Worm (Caenorhabditis elegans) whole organism, mixed stage, embryonic: ENCODE data around the gene ZC84.7.

Experiments
- M03D4.4 ChIP-seq: sonication (generic microtip); optimal IDR thresholded peaks from 2 replicates; lab custom pipeline; 2017; ENCODE audit warnings: mild to moderate bottlenecking, missing genetic modification characterization, missing compliant biosample characterization
- blmp-1 ChIP-seq: fragments of 150-350 bp; optimal IDR thresholded peaks from 2 replicates; lab custom pipeline; 2014; ENCODE audit warnings: missing biosample characterization, missing genetic modification characterization
- ceh-39 ChIP-seq: fragments of 150-350 bp; optimal IDR thresholded peaks from 2 replicates; lab custom pipeline; 2014; ENCODE audit warnings: missing biosample characterization, missing genetic modification characterization
- ceh-43 ChIP-seq: fragments of 200-800 bp; sonication (Bioruptor generic); optimal IDR thresholded peaks from 2 replicates; lab custom pipeline; 2018; ENCODE audit warnings: mild to moderate bottlenecking, missing genetic modification characterization, moderate library complexity, missing compliant biosample characterization
- ceh-83 ChIP-seq: fragments of 200-800 bp; sonication (Bioruptor generic); optimal IDR thresholded peaks from 2 replicates; lab custom pipeline; 2018; ENCODE audit warnings: mild to moderate bottlenecking, missing genetic modification characterization, missing compliant biosample characterization
- ces-1 ChIP-seq: fragments of 150-350 bp; optimal IDR thresholded peaks from 2 replicates; lab custom pipeline; 2014; ENCODE audit warnings: missing biosample characterization, missing genetic modification reagents, missing genetic modification characterization
- cnd-1 ChIP-seq: fragments of 200-800 bp; sonication (Bioruptor generic); optimal IDR thresholded peaks from 2 replicates; lab custom pipeline; 2018; ENCODE audit warnings: mild to moderate bottlenecking, missing genetic modification characterization, missing compliant biosample characterization
- drap-1 ChIP-seq: fragments of 200-800 bp; sonication (Bioruptor generic); optimal IDR thresholded peaks from 3 replicates; lab custom pipeline; 2018; ENCODE audit warnings: mild to moderate bottlenecking, missing genetic modification characterization, missing compliant biosample characterization
- elt-1 ChIP-seq: sonication (generic microtip); optimal IDR thresholded peaks from 2 replicates; lab custom pipeline; 2017; ENCODE audit warnings: missing genetic modification characterization, mild to moderate bottlenecking, missing compliant biosample characterization, antibody characterized with exemption, moderate library complexity, borderline replicate concordance; ENCODE audit not compliant: insufficient read depth
- elt-3 ChIP-seq: fragments of 150-350 bp; optimal IDR thresholded peaks from 2 replicates; lab custom pipeline; 2014; ENCODE audit warnings: missing biosample characterization, missing genetic modification characterization
- flh-1 ChIP-seq: fragments of 200-800 bp; sonication (Bioruptor generic); optimal IDR thresholded peaks from 2 replicates; lab custom pipeline; 2018; ENCODE audit warnings: mild to moderate bottlenecking, missing genetic modification characterization, moderate library complexity, missing compliant biosample characterization
- ham-2 ChIP-seq: fragments of 200-800 bp; sonication (Bioruptor generic); optimal IDR thresholded peaks from 2 replicates; lab custom pipeline; 2018; ENCODE audit warnings: mild to moderate bottlenecking, missing genetic modification characterization, missing compliant biosample characterization
- hlh-1 ChIP-seq: fragments of 150-350 bp; optimal IDR thresholded peaks from 2 replicates; lab custom pipeline; 2014; ENCODE audit warnings: missing biosample characterization, missing genetic modification reagents, missing genetic modification characterization
- lin-32 ChIP-seq: fragments of 200-800 bp; sonication (Bioruptor generic); optimal IDR thresholded peaks from 2 replicates; lab custom pipeline; 2018; ENCODE audit warnings: mild to moderate bottlenecking, missing genetic modification characterization, missing compliant biosample characterization
- lsy-2 ChIP-seq: fragments of 150-350 bp; optimal IDR thresholded peaks from 2 replicates; lab custom pipeline; 2014; ENCODE audit warnings: missing biosample characterization, missing genetic modification characterization
- mab-5 ChIP-seq: fragments of 150-350 bp; optimal IDR thresholded peaks from 2 replicates; lab custom pipeline; 2014; ENCODE audit warnings: missing biosample characterization, missing genetic modification characterization
- mep-1 ChIP-seq: fragments of 150-350 bp; optimal IDR thresholded peaks from 2 replicates; lab custom pipeline; 2017; ENCODE audit warnings: missing biosample characterization, missing genetic modification reagents, missing genetic modification characterization, inconsistent platforms
- mls-2 ChIP-seq: sonication (generic microtip); optimal IDR thresholded peaks from 2 replicates; lab custom pipeline; 2016; ENCODE audit warnings: mild to moderate bottlenecking, missing genetic modification characterization, moderate library complexity, missing compliant biosample characterization
- nhr-12 ChIP-seq: fragments of 150-350 bp; optimal IDR thresholded peaks from 2 replicates; lab custom pipeline; 2014; ENCODE audit warnings: missing biosample characterization, missing genetic modification characterization
- nhr-2 ChIP-seq: fragments of 150-350 bp; optimal IDR thresholded peaks from 2 replicates; lab custom pipeline; 2014; ENCODE audit warnings: missing biosample characterization, missing genetic modification characterization
- nhr-237 ChIP-seq: fragments of 150-350 bp; optimal IDR thresholded peaks from 2 replicates; lab custom pipeline; 2014; ENCODE audit warnings: missing biosample characterization, missing genetic modification characterization
- nhr-28 ChIP-seq: fragments of 150-350 bp; optimal IDR thresholded peaks from 2 replicates; lab custom pipeline; 2014; ENCODE audit warnings: missing biosample characterization, missing genetic modification characterization
- nhr-76 ChIP-seq: sonication (generic microtip); optimal IDR thresholded peaks from 2 replicates; lab custom pipeline; 2017; ENCODE audit warnings: missing biosample characterization, missing genetic modification characterization
- pha-4 ChIP-seq: fragments of 150-350 bp; optimal IDR thresholded peaks from 2 replicates; lab custom pipeline; 2018; ENCODE audit warnings: missing biosample characterization, missing genetic modification reagents, missing genetic modification characterization
- sem-2 ChIP-seq: fragments of 200-800 bp; sonication (Bioruptor generic); optimal IDR thresholded peaks from 2 replicates; lab custom pipeline; 2018; ENCODE audit warnings: mild to moderate bottlenecking, missing genetic modification characterization, missing compliant biosample characterization
- snpc-4 ChIP-seq: fragments of 150-350 bp; optimal IDR thresholded peaks from 2 replicates; lab custom pipeline; 2014; ENCODE audit warnings: missing biosample characterization, missing genetic modification characterization
- sptf-1 ChIP-seq: sonication (generic microtip); optimal IDR thresholded peaks from 2 replicates; lab custom pipeline; 2017; ENCODE audit warnings: mild to moderate bottlenecking, missing genetic modification characterization, moderate library complexity, missing compliant biosample characterization
- unc-120 ChIP-seq: sonication (generic microtip); optimal IDR thresholded peaks from 2 replicates; lab custom pipeline; 2017; ENCODE audit warnings: missing genetic modification characterization, missing compliant biosample characterization; ENCODE audit not compliant: poor library complexity, severe bottlenecking
- unc-39 ChIP-seq: fragments of 150-350 bp; optimal IDR thresholded peaks from 2 replicates; lab custom pipeline; 2014; ENCODE audit warnings: missing biosample characterization, missing genetic modification characterization
- unc-62 ChIP-seq: fragments of 150-350 bp; optimal IDR thresholded peaks from 2 replicates; lab custom pipeline; 2014; ENCODE audit warnings: missing biosample characterization, missing genetic modification reagents, missing genetic modification characterization
- ztf-11 ChIP-seq: fragments of 150-350 bp; optimal IDR thresholded peaks from 2 replicates; lab custom pipeline; 2014; ENCODE audit warnings: missing biosample characterization, missing genetic modification characterization

The ZC84.7 gene

DNA sequence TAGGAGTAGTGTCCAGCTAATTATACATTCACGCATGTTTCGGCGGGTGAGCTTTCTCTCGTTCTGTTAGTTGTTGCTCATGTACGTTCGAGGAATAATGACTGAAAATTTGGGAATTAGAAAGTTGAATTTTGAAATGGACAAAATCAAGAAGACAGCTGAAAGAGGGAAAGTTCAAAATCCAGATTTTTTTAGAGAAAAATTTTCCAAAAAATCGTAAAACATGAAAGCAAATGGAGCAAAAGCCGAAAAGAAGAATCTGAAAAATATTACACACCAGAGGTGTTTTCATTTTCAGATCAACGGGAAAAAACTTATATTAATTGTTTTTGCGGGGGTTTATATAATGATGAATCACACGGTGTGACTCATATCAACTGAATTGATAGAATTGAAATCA lies 13.1 kb upstream of the ZC84.7 start, which contains the start of gene ina-1:
Gene ina-1 (minus strand): TSS at position 101 of the 400 bp plus-strand sequence.
- TF ChIP-seq elt-1 (tag; lab: Kevin White, UChicago) = no peak
- no peak for TF ChIP-seq ces-1
- TF ChIP-seq M03D4.4 = no peak
- TF ChIP-seq lin-32 (GFP tag; lab: Kevin White, UChicago) = no peak
- TF ChIP-seq unc-120 (tag; lab: Kevin White, UChicago) = no peak
- no peak for TF ChIP-seq elt-3 (tag; lab: Kevin White, UChicago)

DNA sequence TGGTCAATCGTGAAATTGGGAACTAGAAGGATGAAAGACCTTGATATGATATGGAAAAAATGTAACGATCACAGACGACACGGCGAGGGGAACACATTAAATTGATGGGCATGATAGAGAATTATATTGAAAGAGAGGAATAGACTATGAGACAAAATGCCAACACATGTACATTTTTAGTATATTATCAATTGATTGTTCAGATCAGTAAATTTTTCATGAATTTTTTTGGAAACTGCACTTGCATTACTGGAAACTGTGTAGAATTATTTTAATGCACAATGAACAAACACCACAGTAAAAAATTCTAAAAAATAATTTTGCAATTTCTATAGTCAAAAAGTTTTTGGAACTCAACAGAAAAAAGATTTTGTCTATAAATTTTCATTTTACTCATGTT lies 12.6 kb upstream of the ZC84.7 start:
- no peak for TF ChIP-seq nhr-237
- no peak for TF ChIP-seq cnd-1
- no peak for TF ChIP-seq nhr-2 (tag; lab: Kevin White, UChicago)
- no peak for TF ChIP-seq ceh-43 (GFP tag; lab: Kevin White, UChicago)
- TF ChIP-seq mls-2 (tag; lab: Kevin White, UChicago) = no peak
- no peak for TF ChIP-seq nhr-28 (tag; lab: Kevin White, UChicago)
- no peak for TF ChIP-seq elt-3 (tag; lab: Kevin White, UChicago)
- no peak for TF ChIP-seq sem-2 (GFP tag; lab: Kevin White, UChicago)
- TF ChIP-seq ces-1 = no peak
- TF ChIP-seq drap-1 (GFP tag; lab: Kevin White, UChicago) = no peak
- no peak for TF ChIP-seq ham-2 (GFP tag; lab: Kevin White, UChicago)
- no peak for TF ChIP-seq snpc-4 (tag; lab: Kevin White, UChicago)
- no peak for TF ChIP-seq ceh-83 (GFP tag; lab: Kevin White, UChicago)
- no peak for TF ChIP-seq lsy-2 (tag; lab: Kevin White, UChicago)
- TF ChIP-seq mab-5 = no peak

DNA sequence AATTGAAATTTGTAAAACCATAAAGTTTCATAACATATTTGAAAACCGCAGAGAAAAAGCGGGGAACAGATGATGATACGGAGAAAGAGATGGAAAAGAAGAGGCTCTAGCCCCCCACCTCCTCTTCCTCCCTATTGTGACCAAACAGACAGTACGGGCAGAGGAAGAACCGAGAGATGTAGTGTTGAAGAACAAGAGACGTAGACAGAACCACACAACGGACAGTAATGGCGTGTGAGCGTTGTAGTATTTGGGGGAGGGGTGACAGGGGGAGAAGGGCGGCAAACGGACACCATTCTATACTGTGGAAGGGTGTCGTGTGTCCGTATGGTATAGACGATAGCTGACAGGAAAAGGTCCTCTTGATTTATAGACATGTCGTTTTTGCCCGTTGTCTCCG lies 9.8 kb upstream of the ZC84.7 start:
- no peak for TF ChIP-seq ceh-39 (tag; lab: Kevin White, UChicago)
- TF ChIP-seq elt-1 (tag; lab: Kevin White, UChicago) = no peak
- TF ChIP-seq cnd-1 = peak; percentile 4
- TF ChIP-seq elt-3 (tag; lab: Kevin White, UChicago) = no peak
- TF ChIP-seq ham-2 (GFP tag; lab: Kevin White, UChicago) = peak; percentile 24
- no peak for TF ChIP-seq lin-32 (GFP tag; lab: Kevin White, UChicago)
- TF ChIP-seq unc-62 (GFP tag; lab: Kevin White, UChicago) = peak; percentile 58
- TF ChIP-seq mep-1 (tag; lab: Kevin White, UChicago) = no peak
- no peak for TF ChIP-seq nhr-12 (tag; lab: Kevin White, UChicago)
- no peak for TF ChIP-seq nhr-76 (tag; lab: Kevin White, UChicago)
- TF ChIP-seq nhr-28 (tag; lab: Kevin White, UChicago) = no peak
- peak; percentile 21 for TF ChIP-seq mls-2 (tag; lab: Kevin White, UChicago)
- no peak for TF ChIP-seq ceh-83 (GFP tag; lab: Kevin White, UChicago)
- no peak for TF ChIP-seq snpc-4 (tag; lab: Kevin White, UChicago)
- no peak for TF ChIP-seq sem-2 (GFP tag; lab: Kevin White, UChicago)
- no peak for TF ChIP-seq mab-5
- peak; percentile 85 for TF ChIP-seq nhr-2 (tag; lab: Kevin White, UChicago)
- no peak for TF ChIP-seq unc-120 (tag; lab: Kevin White, UChicago)
- TF ChIP-seq sptf-1 = peak; percentile 24
- TF ChIP-seq flh-1 = no peak
- TF ChIP-seq lsy-2 (tag; lab: Kevin White, UChicago) = no peak
- no peak for TF ChIP-seq hlh-1 (tag; lab: Kevin White, UChicago)
- TF ChIP-seq ceh-43 (GFP tag; lab: Kevin White, UChicago) = no peak
- TF ChIP-seq ces-1 = no peak
- TF ChIP-seq, all 35 proteins: peak for 6

DNA sequence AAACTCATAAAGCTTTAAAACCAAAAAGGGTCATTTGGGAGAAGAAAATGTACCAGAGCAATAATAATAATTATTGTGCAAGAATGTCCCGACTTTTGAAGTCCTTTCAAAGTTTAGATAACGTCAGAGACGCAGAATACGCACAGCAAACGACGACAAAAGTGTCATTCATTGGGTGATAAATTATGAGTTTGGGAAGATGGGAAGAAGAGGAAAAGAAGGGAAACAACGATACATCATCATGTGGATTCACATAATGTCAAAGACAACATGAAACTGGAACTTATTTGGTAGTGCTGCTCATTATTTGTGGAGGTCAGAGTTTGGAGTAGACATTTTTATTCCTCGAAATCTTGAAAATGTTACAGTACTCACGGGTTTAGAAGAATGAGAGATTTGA lies 7.9 kb upstream of the ZC84.7 start:
- TF ChIP-seq unc-39 (no peak), unc-62 (GFP tag; lab: Kevin White, UChicago) (peak; percentile 58), nhr-28 (tag; lab: Kevin White, UChicago) (no peak), ham-2 (GFP tag; lab: Kevin White, UChicago) (no peak), elt-3 (tag; lab: Kevin White, UChicago) (no peak), pha-4 (tag; lab: Kevin White, UChicago) (no peak), ztf-11 (tag; lab: Kevin White, UChicago) (no peak)
- TF ChIP-seq, all 35 proteins: peak for 1

DNA sequence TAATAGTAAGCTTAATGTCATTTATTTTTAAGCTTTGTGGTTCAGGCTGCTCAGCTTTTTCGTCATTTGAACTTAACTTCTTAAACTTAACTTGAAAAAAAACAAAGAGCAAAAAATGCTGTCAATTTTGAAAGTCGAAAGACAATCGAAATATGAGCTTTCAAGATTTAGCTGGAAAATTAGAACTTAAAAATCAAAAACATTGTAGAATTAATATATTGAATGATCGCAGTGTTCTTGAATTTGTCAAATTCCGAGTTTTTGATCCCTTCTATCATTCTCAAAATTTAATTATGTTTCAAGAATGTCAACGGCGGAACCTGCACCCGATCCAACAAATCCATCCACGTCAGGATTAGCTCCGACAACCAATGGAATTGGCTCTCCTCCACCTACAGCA lies 4.6 kb upstream of the ZC84.7 start, which contains the start of gene tax-4:
Gene tax-4 (plus strand): TSS at position 301 of the 400 bp plus-strand sequence.
- TF ChIP-seq M03D4.4 (no peak), nhr-76 (tag; lab: Kevin White, UChicago) (no peak), elt-1 (tag; lab: Kevin White, UChicago) (no peak), ztf-11 (tag; lab: Kevin White, UChicago) (no peak), ceh-43 (GFP tag; lab: Kevin White, UChicago) (no peak), mls-2 (tag; lab: Kevin White, UChicago) (no peak), ceh-83 (GFP tag; lab: Kevin White, UChicago) (no peak), lin-32 (GFP tag; lab: Kevin White, UChicago) (no peak), drap-1 (GFP tag; lab: Kevin White, UChicago) (no peak), blmp-1 (tag; lab: Kevin White, UChicago) (no peak)
- TF ChIP-seq, all 35 proteins: peak for 0
